Worm (Caenorhabditis elegans): ENCODE data around the gene rpc-25.

The rpc-25 gene

DNA sequence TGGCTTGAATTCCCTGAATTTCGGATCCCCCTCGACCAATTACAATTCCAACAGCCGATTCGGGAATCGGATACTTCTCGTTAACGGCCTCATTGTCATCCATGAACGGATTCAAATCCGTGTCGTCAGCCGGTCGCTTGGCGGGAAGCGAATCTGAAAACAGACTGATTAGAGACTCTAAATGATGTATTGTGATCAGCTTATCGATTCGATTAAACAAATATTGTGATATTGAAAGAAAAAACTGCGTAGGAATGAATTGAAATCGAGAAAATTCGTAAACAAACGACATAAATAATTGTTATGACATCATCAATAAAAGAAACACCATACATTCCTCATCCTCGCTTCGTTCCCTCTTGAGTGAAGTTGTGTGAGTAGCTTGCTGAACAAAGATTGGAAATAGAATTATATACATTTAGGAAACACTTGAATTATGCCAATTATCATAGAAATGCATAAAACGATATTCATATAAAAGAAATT is 31.6 kb upstream of the rpc-25 start (continued):
- no peak for TF ChIP-seq mep-1 (tag; optimal IDR thresholded peaks at IDR 0.05)
- peak; percentile 50; the same call in 1 of the 2 replicates for TF ChIP-seq pha-4 (GFP tag; IDR thresholded peaks at IDR 0.05)
- TF ChIP-seq pha-4 (tag; optimal IDR thresholded peaks at IDR 0.05): no peak
- peak; percentile 42 for TF ChIP-seq unc-130 (GFP tag; optimal IDR thresholded peaks at IDR 0.05)
- TF ChIP-seq zip-2 (tag; optimal IDR thresholded peaks at IDR 0.05): no peak
- no peak for TF ChIP-seq pqm-1 (tag; optimal IDR thresholded peaks at IDR 0.05)
- TF ChIP-seq lin-1 (GFP tag; IDR thresholded peaks at IDR 0.05): no peak; the same call in 1 of the 2 replicates
- TF ChIP-seq duxl-1 (tag; optimal IDR thresholded peaks at IDR 0.05; ENCODE audit: poor library complexity): no peak
- no peak for TF ChIP-seq nhr-41 (GFP tag; IDR thresholded peaks at IDR 0.05)

DNA sequence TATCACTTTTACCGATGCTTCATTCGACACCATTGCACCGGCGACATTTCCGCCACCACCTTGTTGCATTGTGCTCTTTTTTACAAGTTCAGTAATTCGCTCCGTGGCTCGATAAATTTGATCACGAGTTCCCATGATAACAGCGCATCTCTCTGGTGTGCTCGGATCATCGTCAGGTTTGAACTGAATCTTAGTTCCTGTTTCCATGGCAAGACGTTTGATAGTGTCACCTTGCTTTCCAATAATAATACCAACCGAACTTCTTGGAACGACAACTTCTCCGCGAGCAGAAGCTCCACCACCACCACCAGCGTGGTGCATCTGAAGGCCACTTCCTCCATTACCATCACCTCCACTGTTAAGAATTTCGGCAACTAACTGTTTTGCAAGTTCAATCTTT is 30.8 kb upstream of the rpc-25 start:
- TF ChIP-seq aha-1 (tag) (peak; percentile 96), lin-39 (tag; optimal IDR thresholded peaks at IDR 0.05) (no peak)

DNA sequence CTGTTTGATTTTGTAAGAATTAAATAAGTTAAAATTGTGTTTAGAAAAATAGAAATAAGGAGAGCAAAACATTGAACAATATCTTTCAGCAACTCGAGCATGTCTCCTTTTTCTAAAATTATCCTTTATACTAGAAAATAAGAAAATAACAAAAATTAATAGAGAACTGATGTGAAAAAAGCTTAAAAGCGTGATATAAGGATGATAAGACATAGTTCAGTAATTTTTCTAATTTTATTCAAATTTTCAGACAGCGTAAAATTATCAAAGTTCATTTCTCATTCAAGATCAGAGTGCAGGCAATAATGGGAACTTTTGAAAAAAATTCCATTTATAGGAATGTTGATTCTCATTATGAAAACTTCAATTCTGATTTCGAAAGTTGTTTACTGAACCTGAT is 26.9 kb upstream of the rpc-25 start, which contains the start of gene str-182:
Gene str-182 (minus strand): TSS at position 101 of the 400 bp plus-strand sequence.
- TF ChIP-seq unc-62 (GFP tag; optimal IDR thresholded peaks at IDR 0.05 in 1 of 2) (no peak), unc-62 (tag; optimal IDR thresholded peaks at IDR 0.05) (no peak), ces-1 (GFP tag; optimal IDR thresholded peaks at IDR 0.05) (no peak), ceh-20 (GFP tag; IDR thresholded peaks at IDR 0.05) (no peak), duxl-1 (tag; optimal IDR thresholded peaks at IDR 0.05; ENCODE audit: poor library complexity) (no peak)

DNA sequence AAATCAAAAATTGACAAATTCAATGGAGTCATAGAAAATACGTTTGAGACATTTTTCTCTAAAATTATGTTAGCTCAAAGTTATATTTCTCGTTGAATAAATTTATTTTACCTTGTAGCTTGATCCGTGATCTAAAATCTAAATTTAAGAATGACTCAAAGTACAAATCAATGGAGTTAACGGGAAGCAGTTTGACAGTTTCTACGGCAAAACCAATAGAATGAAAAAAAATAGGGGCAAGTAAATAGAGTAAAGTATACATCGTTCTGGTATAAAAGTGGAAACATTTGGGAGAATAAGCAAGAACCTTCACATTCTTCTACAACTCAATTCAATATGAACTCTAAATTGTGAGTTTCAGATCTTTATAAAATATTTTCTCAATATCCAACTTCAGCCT is 24.5 kb upstream of the rpc-25 start, which contains the start of gene fipr-6:
Gene fipr-6 (plus strand): TSS at position 301 of the 400 bp plus-strand sequence.
- no peak for TF ChIP-seq mep-1 (tag; optimal IDR thresholded peaks at IDR 0.05)
- TF ChIP-seq nhr-76 (tag; optimal IDR thresholded peaks at IDR 0.05): no peak
- TF ChIP-seq egl-43 (GFP tag; IDR thresholded peaks at IDR 0.05): no peak
- TF ChIP-seq lin-15B (tag; optimal IDR thresholded peaks at IDR 0.05): no peak
- no peak for TF ChIP-seq daf-16 (GFP tag; optimal IDR thresholded peaks at IDR 0.05)
- no peak for TF ChIP-seq daf-16 (tag; optimal IDR thresholded peaks at IDR 0.05)

DNA sequence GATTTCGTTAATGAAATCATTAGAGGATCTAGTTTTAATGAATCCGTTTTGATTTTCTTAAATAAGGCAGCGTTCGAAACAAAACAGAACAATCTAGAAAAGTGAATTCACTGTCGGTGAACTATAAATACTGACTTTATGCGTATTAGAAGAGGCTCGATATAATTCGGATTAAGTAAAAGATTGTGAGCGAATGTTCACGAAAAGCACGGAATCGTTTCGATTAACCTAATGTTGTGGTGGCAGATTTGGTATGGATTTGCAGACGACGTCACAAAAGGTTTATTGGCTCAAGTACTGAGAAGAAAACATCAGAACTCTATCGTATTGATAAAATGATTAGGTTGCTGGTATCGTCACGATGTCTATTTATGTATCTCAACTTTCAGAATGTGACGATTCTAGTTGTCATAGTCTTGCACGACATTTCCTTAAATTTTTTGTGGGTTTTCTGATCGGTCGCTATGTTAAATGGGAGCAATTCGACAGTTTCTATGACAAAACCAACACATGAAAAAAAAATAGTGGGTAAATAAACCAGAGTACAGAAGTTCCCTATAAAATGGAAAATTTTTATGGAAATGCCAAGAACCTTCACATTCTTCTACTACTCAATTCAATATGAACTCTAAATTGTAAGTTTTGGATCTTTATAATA is 22.9 kb upstream of the rpc-25 start, which contains the start of the genes pyt-1 and fipr-7:
Gene pyt-1 (minus strand): TSS at position 101 of the 658 bp plus-strand sequence.
Gene fipr-7 (plus strand): TSS at position 608 of the 658 bp plus-strand sequence.
- TF ChIP-seq duxl-1 (tag; optimal IDR thresholded peaks at IDR 0.05; ENCODE audit: poor library complexity) (no peak), lin-29 (GFP tag; IDR thresholded peaks at IDR 0.05) (no peak), vab-7 (GFP tag; IDR thresholded peaks at IDR 0.05) (no peak), zfp-2 (tag; optimal IDR thresholded peaks at IDR 0.05) (no peak), egl-43 (GFP tag; IDR thresholded peaks at IDR 0.05) (no peak)

DNA sequence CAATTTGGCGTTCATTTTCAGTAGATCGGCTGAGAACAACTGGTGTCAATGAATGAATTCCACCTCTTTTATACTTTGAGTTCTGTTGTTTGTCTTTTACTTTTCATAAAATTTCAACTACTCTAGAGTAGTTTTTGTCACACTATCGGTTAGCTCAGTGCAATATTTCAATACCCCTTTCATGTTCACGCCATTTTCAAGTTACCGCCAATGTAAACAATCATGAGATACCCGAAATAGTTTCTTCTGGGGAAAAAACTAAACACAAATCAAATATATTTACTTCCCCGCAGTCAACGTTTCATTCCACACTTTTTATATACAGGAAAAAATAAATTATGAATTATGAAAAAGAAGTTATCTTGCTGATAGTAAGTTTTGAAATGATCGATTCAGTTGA is 22.0 kb upstream of the rpc-25 start, which contains the start of gene fipr-4:
Gene fipr-4 (minus strand): TSS at position 101 of the 400 bp plus-strand sequence.
- TF ChIP-seq zip-2 (tag; optimal IDR thresholded peaks at IDR 0.05) (no peak), spr-1 (tag; optimal IDR thresholded peaks at IDR 0.05) (no peak), skn-1 (tag; optimal IDR thresholded peaks at IDR 0.05) (no peak), set-16 (GFP tag; IDR thresholded peaks at IDR 0.05) (no peak), snpc-1.2 (GFP tag; IDR thresholded peaks at IDR 0.05) (no peak), spr-3 (GFP tag; optimal IDR thresholded peaks at IDR 0.05) (no peak), dmd-6 (GFP tag; IDR thresholded peaks at IDR 0.05) (no peak)

DNA sequence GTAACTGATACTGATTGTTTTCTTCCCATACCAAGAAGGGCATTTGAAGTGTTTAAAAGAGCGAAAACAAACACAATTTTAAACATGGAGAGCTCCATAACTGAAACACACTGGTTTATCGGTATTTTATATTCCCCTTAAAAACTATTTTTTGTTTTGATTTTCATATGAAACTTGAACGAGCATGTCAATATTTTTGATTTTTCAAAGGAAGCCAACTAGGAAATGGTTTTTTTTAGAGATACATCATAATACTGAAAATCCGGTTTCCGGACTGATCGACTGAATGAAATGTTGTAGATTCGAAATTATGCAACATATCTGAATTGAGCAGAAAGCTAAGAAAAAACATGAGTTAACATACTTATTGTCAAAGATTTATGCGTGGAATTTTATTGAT is 20.9 kb upstream of the rpc-25 start, which contains the start of gene ttr-19:
Gene ttr-19 (minus strand): TSS at position 101 of the 400 bp plus-strand sequence.
- TF ChIP-seq ztf-11 (tag; optimal IDR thresholded peaks at IDR 0.05): no peak
- TF ChIP-seq arid-1 (GFP tag; conservative IDR thresholded peaks at IDR 0.05): no peak
- TF ChIP-seq aly-2 (tag; optimal IDR thresholded peaks at IDR 0.05): no peak
- TF ChIP-seq dmd-8 (GFP tag; IDR thresholded peaks at IDR 0.05): no peak
- no peak for TF ChIP-seq spr-1 (tag; optimal IDR thresholded peaks at IDR 0.05)
- no peak for TF ChIP-seq ZK337.2 (GFP tag; IDR thresholded peaks at IDR 0.05)
